Fruit fly (Drosophila melanogaster): Measurements from ENCODE around the gene CG17648.

CG17648 gene

DNA sequence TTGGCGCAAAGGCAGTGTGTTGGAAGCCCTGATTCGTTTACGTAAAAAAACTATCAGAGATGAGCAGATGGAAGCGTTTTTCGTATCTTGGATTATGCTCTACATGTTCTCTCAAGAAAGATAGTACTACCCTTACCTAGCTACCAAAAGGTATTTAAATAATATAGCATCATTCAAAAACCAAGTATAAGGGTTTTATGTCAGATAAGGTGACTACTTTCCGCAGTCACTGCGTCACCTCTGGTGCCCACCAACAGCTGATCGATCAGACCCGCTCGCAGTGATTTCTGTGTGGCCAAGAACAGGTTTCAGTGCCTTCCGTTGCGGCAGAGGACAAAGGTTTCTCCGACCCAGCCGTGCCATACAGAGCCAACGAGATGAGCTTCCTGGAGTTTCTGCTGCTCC lies 22.5 kb upstream of the CG17648 start, which contains the start of the genes Eno and CG31937 (continued):
- TF ChIP-seq lab (GFP tag; optimal IDR thresholded peaks at IDR 0.05) (peak; percentile 53), HLH3B (GFP tag; IDR thresholded peaks at IDR 0.05) (peak; percentile 54), Ptx1 (GFP tag; IDR thresholded peaks at IDR 0.05) (peak; percentile 59), Bteb2 (GFP tag; optimal IDR thresholded peaks at IDR 0.05) (no peak), Asciz (GFP tag; optimal IDR thresholded peaks at IDR 0.05) (peak; percentile 25), ato (GFP tag; IDR thresholded peaks at IDR 0.05; ENCODE audit: partially characterized antibody) (no peak), CG11560 (tag; IDR thresholded peaks at IDR 0.05) (no peak), CG11398 (GFP tag; optimal IDR thresholded peaks at IDR 0.05) (no peak), CG18764 (GFP tag; optimal IDR thresholded peaks at IDR 0.05) (peak; percentile 9), NC2β (GFP tag; optimal IDR thresholded peaks at IDR 0.05) (peak; percentile 28), CG3163 (GFP tag; optimal IDR thresholded peaks at IDR 0.05) (no peak), CG5245 (GFP tag; optimal IDR thresholded peaks at IDR 0.05) (no peak), Doc3 (GFP tag; IDR thresholded peaks at IDR 0.05; ENCODE audit: partially characterized antibody) (no peak), bowl (GFP tag; IDR thresholded peaks at IDR 0.05) (no peak), Nf-YC (tag; optimal IDR thresholded peaks at IDR 0.05) (peak; percentile 55), Xbp1 (GFP tag; optimal IDR thresholded peaks at IDR 0.05) (peak; percentile 45), Mad (GFP tag; optimal IDR thresholded peaks at IDR 0.05) (no peak), dmrt99B (tag; optimal IDR thresholded peaks at IDR 0.05) (peak; percentile 40), CG4820 (GFP tag; optimal IDR thresholded peaks at IDR 0.05) (peak; percentile 0), crp (GFP tag; optimal IDR thresholded peaks at IDR 0.05) (peak; percentile 6 to 88), CG8944 (GFP tag; optimal IDR thresholded peaks at IDR 0.05) (peak; percentile 48), nerfin-2 (GFP tag; IDR thresholded peaks at IDR 0.05; ENCODE audit: partially characterized antibody) (no peak), CG16863 (GFP tag; optimal IDR thresholded peaks at IDR 0.05) (no peak), Sry-δ (GFP tag; optimal IDR thresholded peaks at IDR 0.05) (peak; percentile 29), pros (GFP tag; optimal IDR thresholded peaks at IDR 0.05) (no peak), CG12155 (GFP tag; optimal IDR thresholded peaks at IDR 0.05) (peak; percentile 32), D19B (GFP tag; optimal IDR thresholded peaks at IDR 0.05) (no peak), CG11696 (GFP tag; IDR thresholded peaks at IDR 0.05) (no peak), CG15073 (GFP tag; optimal IDR thresholded peaks at IDR 0.05) (no peak), schlank (tag; optimal IDR thresholded peaks at IDR 0.05) (no peak), CG15011 (GFP tag; optimal IDR thresholded peaks at IDR 0.05) (no peak), Nf-YB (GFP tag; optimal IDR thresholded peaks at IDR 0.05) (no peak), Med (GFP tag) (peak; percentile 85), CG11247 (GFP tag; IDR thresholded peaks at IDR 0.05) (no peak), CG17912 (GFP tag; optimal IDR thresholded peaks at IDR 0.05) (no peak), Fer3 (tag; optimal IDR thresholded peaks at IDR 0.05) (peak; percentile 27), gcm (GFP tag; optimal IDR thresholded peaks at IDR 0.05) (peak; percentile 42), ewg (GFP tag; optimal IDR thresholded peaks at IDR 0.05) (no peak), Adf1 (GFP tag; IDR thresholded peaks at IDR 0.05) (0 out of 2 replicates have a peak, but pooled peaks have one; percentile 39), CG12219 (GFP tag; optimal IDR thresholded peaks at IDR 0.05) (no peak), Dfd (GFP tag; optimal IDR thresholded peaks at IDR 0.05) (no peak), disco-r (GFP tag; optimal IDR thresholded peaks at IDR 0.05) (peak; percentile 19), ash1 (GFP tag; optimal IDR thresholded peaks at IDR 0.05) (no peak), trh (GFP tag; optimal IDR thresholded peaks at IDR 0.05) (no peak), gem (tag; optimal IDR thresholded peaks at IDR 0.05) (peak; percentile 70), Vsx1 (GFP tag; optimal IDR thresholded peaks at IDR 0.05) (no peak), CG9932 (GFP tag; IDR thresholded peaks at IDR 0.05) (peak; percentile 83), Optix (GFP tag; IDR thresholded peaks at IDR 0.05) (0 out of 3 replicates have a peak, but pooled peaks have one; percentile 8), CHES-1-like (GFP tag; optimal IDR thresholded peaks at IDR 0.05) (peak; percentile 59), Kr (GFP tag; optimal IDR thresholded peaks at IDR 0.05) (no peak), gsb (GFP tag; IDR thresholded peaks at IDR 0.05) (no peak)
